Worm (Caenorhabditis elegans): ENCODE measurements around the gene npp-27.

- TF ChIP-seq nhr-237 (tag; optimal IDR thresholded peaks at IDR 0.05) (no peak), ama-1 (optimal IDR thresholded peaks at IDR 0.05) (no peak), hpl-2 (GFP tag; optimal IDR thresholded peaks at IDR 0.05) (no peak), snpc-4 (tag; optimal IDR thresholded peaks at IDR 0.05) (no peak), ztf-4 (tag; optimal IDR thresholded peaks at IDR 0.05) (no peak), jun-1 (tag; optimal IDR thresholded peaks at IDR 0.05) (no peak)
Measured at ce11 chrIV:7916907-7917306, 6.9 kb upstream of the npp-27 start.
